Worm (Caenorhabditis elegans): Measurements from ENCODE around the gene taf-9.

The taf-9 gene

DNA sequence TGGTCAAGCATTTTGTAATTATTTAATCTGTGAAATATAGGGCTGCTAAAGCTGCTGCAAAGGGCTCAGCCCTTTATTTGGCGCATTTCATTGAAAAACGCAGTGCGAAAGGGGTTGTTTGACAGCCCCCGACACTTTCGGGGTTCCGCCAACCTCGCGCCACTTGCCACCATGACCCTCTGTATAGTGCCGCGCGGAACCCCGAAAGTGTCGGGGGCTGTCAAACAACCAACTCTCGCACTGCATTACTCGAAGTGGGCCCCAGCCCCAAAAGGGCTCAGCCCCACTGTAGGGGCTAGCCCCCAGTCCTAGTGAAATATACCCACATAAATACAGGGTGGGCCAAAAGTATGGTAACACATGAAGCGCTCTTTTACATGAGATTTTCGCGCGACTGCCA lies 23.8 kb upstream of the taf-9 start:
- no peak for TF ChIP-seq F37D6.2 (tag; optimal IDR thresholded peaks at IDR 0.05)
- no peak for TF ChIP-seq zip-2 (tag; optimal IDR thresholded peaks at IDR 0.05)
- no peak for TF ChIP-seq ztf-7 (tag; optimal IDR thresholded peaks at IDR 0.05)
- no peak for TF ChIP-seq lin-1 (GFP tag; IDR thresholded peaks at IDR 0.05)
- peak; percentile 69 for TF ChIP-seq set-16 (GFP tag; IDR thresholded peaks at IDR 0.05)
- TF ChIP-seq Y5F2A.4 (GFP tag; optimal IDR thresholded peaks at IDR 0.05) = no peak
- no peak for TF ChIP-seq dmd-9 (GFP tag; IDR thresholded peaks at IDR 0.05)
- TF ChIP-seq madf-9 (GFP tag; conservative IDR thresholded peaks at IDR 0.05) = no peak

DNA sequence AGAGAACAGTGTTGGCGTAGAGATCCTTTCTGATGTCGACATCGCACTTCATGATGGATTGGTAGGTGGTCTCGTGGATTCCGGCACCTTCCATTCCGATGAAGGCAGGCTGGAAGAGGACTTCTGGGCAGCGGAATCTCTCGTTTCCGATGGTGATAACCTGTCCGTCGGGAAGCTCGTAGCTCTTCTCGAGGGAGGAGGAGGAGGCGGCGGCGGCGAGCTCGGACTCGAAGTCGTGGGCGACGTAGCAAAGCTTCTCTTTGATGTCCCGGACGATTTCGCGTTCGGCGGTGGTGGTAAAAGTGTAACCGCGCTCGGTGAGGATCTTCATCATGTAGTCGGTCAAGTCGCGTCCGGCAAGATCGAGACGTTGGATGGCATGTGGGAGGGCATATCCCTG lies 19.2 kb upstream of the taf-9 start:
- TF ChIP-seq spr-3 (GFP tag; optimal IDR thresholded peaks at IDR 0.05) = peak; percentile 57
- 0 out of 2 replicates have a peak, but pooled peaks have one; percentile 13 for TF ChIP-seq pha-4 (GFP tag; IDR thresholded peaks at IDR 0.05)
- TF ChIP-seq pha-4 (tag; optimal IDR thresholded peaks at IDR 0.05) = no peak
- TF ChIP-seq F26F4.8 (GFP tag; conservative IDR thresholded peaks at IDR 0.05) = 0 out of 2 replicates have a peak, but pooled peaks have one; percentile 6
- TF ChIP-seq egl-43 (GFP tag; IDR thresholded peaks at IDR 0.05) = peak; percentile 35; the same call in 1 of the 2 replicates
- 0 out of 2 replicates have a peak, but pooled peaks have one; percentile 63 for TF ChIP-seq F44E2.7 (GFP tag; IDR thresholded peaks at IDR 0.05)
- TF ChIP-seq Y75B8A.6 (GFP tag; IDR thresholded peaks at IDR 0.05) = no peak
- peak; percentile 94 for TF ChIP-seq set-16 (GFP tag; IDR thresholded peaks at IDR 0.05)
- TF ChIP-seq nhr-111 (GFP tag; optimal IDR thresholded peaks at IDR 0.05) = peak; percentile 6
- TF ChIP-seq Y105C5A.15 (GFP tag; IDR thresholded peaks at IDR 0.05) = no peak
- TF ChIP-seq ctbp-1 (GFP tag; IDR thresholded peaks at IDR 0.05) = no peak

DNA sequence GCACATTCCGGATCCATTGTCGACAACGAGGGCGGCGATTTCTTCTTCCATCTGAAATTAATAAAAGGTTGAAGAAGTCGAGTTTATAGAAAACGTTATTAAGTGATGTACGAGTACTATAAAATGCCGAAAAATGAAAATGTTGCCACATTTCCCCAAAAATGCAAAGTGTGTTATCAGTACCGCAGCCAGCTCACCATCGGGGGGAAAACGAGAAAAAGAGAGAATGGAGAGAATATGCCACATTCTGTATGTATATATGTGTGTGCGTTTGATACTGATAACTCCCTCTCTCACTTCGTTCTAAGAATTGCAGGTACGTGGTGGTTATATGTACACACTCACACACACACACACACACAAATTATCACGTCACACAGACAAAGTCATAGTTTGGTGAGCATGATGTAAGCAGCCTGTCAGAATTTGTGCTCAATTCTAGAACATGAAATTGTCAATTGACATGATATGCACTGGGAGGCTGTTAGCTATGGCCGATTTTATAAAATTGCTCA lies 18.0 kb upstream of the taf-9 start, which contains the start of gene act-5:
TSS of gene act-5 (minus strand) at position 51 of the 515 bp plus-strand sequence.
- TF ChIP-seq lin-1 (GFP tag; IDR thresholded peaks at IDR 0.05) = 0 out of 2 replicates have a peak, but pooled peaks have one; percentile 39
- peak in 1 of 2 experiments; percentile 26 for TF ChIP-seq hif-1 (tag; optimal IDR thresholded peaks at IDR 0.05)
- TF ChIP-seq nhr-77 (tag; optimal IDR thresholded peaks at IDR 0.05) = peak; percentile 77
- peak; percentile 87 for TF ChIP-seq hlh-11 (tag; optimal IDR thresholded peaks at IDR 0.05)
- TF ChIP-seq lin-13 (GFP tag; optimal IDR thresholded peaks at IDR 0.05) = peak; percentile 14
- TF ChIP-seq tra-1 (GFP tag; IDR thresholded peaks at IDR 0.05) = peak; percentile 61; the same call in 1 of the 2 replicates
- TF ChIP-seq unc-62 (GFP tag; optimal IDR thresholded peaks at IDR 0.05 in 1 of 2) = peak in 1 of 2 experiments; percentile 93
- no peak for TF ChIP-seq unc-62 (tag; optimal IDR thresholded peaks at IDR 0.05)
- peak; percentile 23 for TF ChIP-seq mep-1 (tag; optimal IDR thresholded peaks at IDR 0.05)
- TF ChIP-seq ceh-44 (GFP tag; IDR thresholded peaks at IDR 0.05) = no peak
- no peak for TF ChIP-seq lsy-2 (tag; optimal IDR thresholded peaks at IDR 0.05)
- peak; percentile 91 for TF ChIP-seq nhr-28 (tag; optimal IDR thresholded peaks at IDR 0.05)
- TF ChIP-seq lin-15B (tag; optimal IDR thresholded peaks at IDR 0.05) = no peak
- peak; percentile 37 for TF ChIP-seq mxl-3 (GFP tag; optimal IDR thresholded peaks at IDR 0.05)
- TF ChIP-seq dmd-6 (GFP tag; IDR thresholded peaks at IDR 0.05) = peak; percentile 85
- no peak for TF ChIP-seq Y75B8A.6 (GFP tag; IDR thresholded peaks at IDR 0.05)
- peak in 1 of 2 experiments; percentile 15 for TF ChIP-seq daf-16 (GFP tag; optimal IDR thresholded peaks at IDR 0.05)
- TF ChIP-seq daf-16 (tag; optimal IDR thresholded peaks at IDR 0.05) = peak; percentile 90
- TF ChIP-seq nhr-10 (tag; optimal IDR thresholded peaks at IDR 0.05) = peak; percentile 51
- TF ChIP-seq gei-8 (GFP tag; optimal IDR thresholded peaks at IDR 0.05) = no peak
- TF ChIP-seq nhr-6 (tag; optimal IDR thresholded peaks at IDR 0.05) = no peak
- peak; percentile 74 for TF ChIP-seq nhr-102 (tag; optimal IDR thresholded peaks at IDR 0.05)
- TF ChIP-seq aha-1 (tag) = peak; percentile 94
- peak; percentile 53 for TF ChIP-seq hlh-30 (tag; optimal IDR thresholded peaks at IDR 0.05; ENCODE audit: insufficient read depth)
- TF ChIP-seq pqm-1 (tag; optimal IDR thresholded peaks at IDR 0.05) = peak; percentile 91
- TF ChIP-seq madf-5 (GFP tag; IDR thresholded peaks at IDR 0.05) = no peak
- peak; percentile 79 for TF ChIP-seq dve-1 (tag; optimal IDR thresholded peaks at IDR 0.05; ENCODE audit: insufficient read depth)
- no peak for TF ChIP-seq F26F4.8 (GFP tag; conservative IDR thresholded peaks at IDR 0.05)
- TF ChIP-seq sdz-12 (GFP tag; optimal IDR thresholded peaks at IDR 0.05) = no peak
- TF ChIP-seq mdt-29 (GFP tag; IDR thresholded peaks at IDR 0.05) = 0 out of 2 replicates have a peak, but pooled peaks have one; percentile 31
- TF ChIP-seq ztf-7 (tag; optimal IDR thresholded peaks at IDR 0.05) = no peak
- TF ChIP-seq nhr-48 (tag; optimal IDR thresholded peaks at IDR 0.05) = peak; percentile 69
- no peak for TF ChIP-seq pha-4 (GFP tag; IDR thresholded peaks at IDR 0.05)
- peak; percentile 6 for TF ChIP-seq pha-4 (tag; optimal IDR thresholded peaks at IDR 0.05)

Measured in whole organism, L4 larva.